Worm (Caenorhabditis elegans) whole organism, young adult: ENCODE results near the gene rpap-2.

Experiments
- B0261.1 ChIP-seq: sonication (generic microtip); optimal IDR thresholded peaks from 2 replicates; lab custom pipeline; 2016; ENCODE audit warnings: mild to moderate bottlenecking, missing genetic modification characterization, moderate library complexity, missing compliant biosample characterization
- D2030.7 ChIP-seq: fragments of 200-800 bp; sonication (Bioruptor generic); IDR thresholded peaks from 2 replicates; pipeline ENCODE4 v1.3.6; 2022; ENCODE audit warnings: missing genetic modification reagents, missing genetic modification characterization, missing compliant biosample characterization
- F22D6.2 ChIP-seq: sonication (generic microtip); optimal IDR thresholded peaks from 2 replicates; lab custom pipeline; 2016; ENCODE audit warnings: mild to moderate bottlenecking, missing genetic modification characterization, missing compliant biosample characterization
- F33H1.4 ChIP-seq: fragments of 200-800 bp; sonication (Bioruptor generic); IDR thresholded peaks from 2 replicates; pipeline ENCODE4 v1.3.6; 2022; ENCODE audit warnings: missing genetic modification reagents, missing genetic modification characterization, missing compliant biosample characterization
- F37B4.10 ChIP-seq: fragments of 200-800 bp; sonication (Bioruptor generic); IDR thresholded peaks from 2 replicates; pipeline ENCODE4 v1.3.6; 2022; ENCODE audit warnings: missing genetic modification characterization, missing compliant biosample characterization
- F39B2.1 ChIP-seq: fragments of 200-800 bp; sonication (Bioruptor generic); IDR thresholded peaks from 2 replicates; pipeline ENCODE4 v1.3.6; 2022; ENCODE audit warnings: missing genetic modification reagents, missing genetic modification characterization, missing compliant biosample characterization
- F49E8.2 ChIP-seq: sonication (generic microtip); optimal IDR thresholded peaks from 3 replicates; lab custom pipeline; 2017; ENCODE audit warnings: missing genetic modification characterization, mild to moderate bottlenecking, missing compliant biosample characterization, antibody characterized with exemption, moderate library complexity; ENCODE audit not compliant: insufficient read depth
- F55B11.4 ChIP-seq: sonication (generic microtip); optimal IDR thresholded peaks from 2 replicates; lab custom pipeline; 2016; ENCODE audit warnings: missing compliant biosample characterization, missing genetic modification characterization, borderline replicate concordance; ENCODE audit not compliant: insufficient read depth
- F57A8.1 ChIP-seq: fragments of 200-800 bp; sonication (Bioruptor generic); optimal IDR thresholded peaks from 2 replicates; lab custom pipeline; 2018; ENCODE audit warnings: mild to moderate bottlenecking, missing genetic modification characterization, moderate library complexity, missing compliant biosample characterization
- F57C9.4 ChIP-seq: sonication (generic microtip); optimal IDR thresholded peaks from 2 replicates; lab custom pipeline; 2017; ENCODE audit warnings: mild to moderate bottlenecking, missing genetic modification characterization, missing compliant biosample characterization
- K11D2.4 ChIP-seq: fragments of 200-800 bp; sonication (Bioruptor generic); IDR thresholded peaks from 2 replicates; pipeline ENCODE4 v1.3.6; 2022; ENCODE audit warnings: missing genetic modification reagents, missing genetic modification characterization, missing compliant biosample characterization
- T26A5.8 ChIP-seq: sonication (generic microtip); optimal IDR thresholded peaks from 2 replicates; lab custom pipeline; 2016; ENCODE audit warnings: missing genetic modification characterization, missing compliant biosample characterization
- Y56A3A.18 ChIP-seq: fragments of 200-800 bp; sonication (Bioruptor generic); IDR thresholded peaks from 2 replicates; pipeline ENCODE4 v1.3.6; 2022; ENCODE audit warnings: missing genetic modification reagents, missing genetic modification characterization, missing compliant biosample characterization
- ZK185.1 ChIP-seq: sonication (generic microtip); optimal IDR thresholded peaks from 2 replicates; lab custom pipeline; 2016; ENCODE audit warnings: mild to moderate bottlenecking, missing genetic modification characterization, missing compliant biosample characterization; ENCODE audit not compliant: poor library complexity, severe bottlenecking
- atf-7 ChIP-seq: sonication (generic microtip); optimal IDR thresholded peaks from 2 replicates; lab custom pipeline; 2017; ENCODE audit warnings: mild to moderate bottlenecking, missing genetic modification characterization, missing compliant biosample characterization
- athp-1 ChIP-seq: sonication (generic microtip); optimal IDR thresholded peaks from 2 replicates; lab custom pipeline; 2017; ENCODE audit warnings: mild to moderate bottlenecking, missing genetic modification characterization, missing compliant biosample characterization
- attf-5 ChIP-seq: fragments of 200-800 bp; sonication (Bioruptor generic); optimal IDR thresholded peaks from 2 replicates; lab custom pipeline; 2018; ENCODE audit warnings: mild to moderate bottlenecking, missing genetic modification characterization, missing compliant biosample characterization
- bed-1 ChIP-seq: fragments of 200-800 bp; sonication (Bioruptor generic); IDR thresholded peaks from 2 replicates; pipeline ENCODE4 v1.3.6; 2022; ENCODE audit warnings: missing genetic modification reagents, missing genetic modification characterization, missing compliant biosample characterization
- chd-7 ChIP-seq: sonication (generic microtip); optimal IDR thresholded peaks from 2 replicates; lab custom pipeline; 2016; ENCODE audit warnings: mild to moderate bottlenecking, missing genetic modification characterization, moderate library complexity, missing compliant biosample characterization
- dpl-1 ChIP-seq: fragments of 150-350 bp; optimal IDR thresholded peaks from 2 replicates; lab custom pipeline; 2014; ENCODE audit warnings: missing biosample characterization, missing genetic modification reagents, missing genetic modification characterization
- egrh-3 ChIP-seq: fragments of 200-800 bp; sonication (Bioruptor generic); IDR thresholded peaks from 2 replicates; pipeline ENCODE4 v1.3.6; 2022; ENCODE audit warnings: missing genetic modification reagents, missing genetic modification characterization, missing compliant biosample characterization
- hlh-26 ChIP-seq: fragments of 200-800 bp; sonication (Bioruptor generic); conservative IDR thresholded peaks from 2 replicates; pipeline ENCODE4 v1.3.6; 2022; ENCODE audit warnings: missing genetic modification reagents, missing genetic modification characterization, missing compliant biosample characterization
- hmg-1.2 ChIP-seq: fragments of 200-800 bp; sonication (Bioruptor generic); IDR thresholded peaks from 2 replicates; pipeline ENCODE4 v1.3.6; 2022; ENCODE audit warnings: missing genetic modification reagents, missing genetic modification characterization, missing compliant biosample characterization
- hrde-1 ChIP-seq: sonication (generic microtip); optimal IDR thresholded peaks from 2 replicates; lab custom pipeline; 2016; ENCODE audit warnings: missing genetic modification characterization, mild to moderate bottlenecking, missing compliant biosample characterization, moderate library complexity, missing genotype, missing genetic modification reagents, borderline replicate concordance
- hsf-1 ChIP-seq: fragments of 200-800 bp; sonication (Bioruptor generic); IDR thresholded peaks from 2 replicates; pipeline ENCODE4 v1.3.6; 2022; ENCODE audit warnings: missing genetic modification reagents, missing genetic modification characterization, missing compliant biosample characterization
- lin-26 ChIP-seq: fragments of 200-800 bp; sonication (Bioruptor generic); IDR thresholded peaks from 2 replicates; pipeline ENCODE4 v1.3.6; 2022; ENCODE audit warnings: missing genetic modification reagents, missing genetic modification characterization, missing compliant biosample characterization
- madf-6 ChIP-seq: fragments of 200-800 bp; sonication (Bioruptor generic); IDR thresholded peaks from 2 replicates; pipeline ENCODE4 v1.3.6; 2022; ENCODE audit warnings: missing genetic modification reagents, missing genetic modification characterization, missing compliant biosample characterization
- madf-8 ChIP-seq: fragments of 200-800 bp; sonication (Bioruptor generic); conservative IDR thresholded peaks from 2 replicates; pipeline ENCODE4 v1.3.6; 2022; ENCODE audit warnings: missing genetic modification reagents, missing genetic modification characterization, missing compliant biosample characterization
- mel-28 ChIP-seq: sonication (generic microtip); optimal IDR thresholded peaks from 2 replicates; lab custom pipeline; 2016; ENCODE audit warnings: borderline replicate concordance, mild to moderate bottlenecking, missing genetic modification characterization, missing compliant biosample characterization
- nfya-2 ChIP-seq: fragments of 200-800 bp; sonication (Bioruptor generic); IDR thresholded peaks from 2 replicates; pipeline ENCODE4 v1.3.6; 2022; ENCODE audit warnings: missing genetic modification reagents, missing genetic modification characterization, missing compliant biosample characterization
- nhr-179 ChIP-seq: sonication (generic microtip); optimal IDR thresholded peaks from 2 replicates; lab custom pipeline; 2016; ENCODE audit warnings: mild to moderate bottlenecking, missing genetic modification characterization, missing compliant biosample characterization
- nhr-80 ChIP-seq: sonication (generic microtip); optimal IDR thresholded peaks from 2 replicates; lab custom pipeline; 2016; ENCODE audit warnings: missing genetic modification characterization, missing compliant biosample characterization
- rcor-1 ChIP-seq: fragments of 200-800 bp; sonication (Bioruptor generic); IDR thresholded peaks from 2 replicates; pipeline ENCODE4 v1.3.6; 2022; ENCODE audit warnings: missing genetic modification reagents, missing genetic modification characterization, missing compliant biosample characterization
- repo-1 ChIP-seq: sonication (generic microtip); optimal IDR thresholded peaks from 2 replicates; lab custom pipeline; 2017; ENCODE audit warnings: mild to moderate bottlenecking, missing genetic modification characterization, missing compliant biosample characterization
- snpc-3.4 ChIP-seq: sonication (generic microtip); optimal IDR thresholded peaks from 2 replicates; lab custom pipeline; 2017; ENCODE audit warnings: missing genetic modification characterization, mild to moderate bottlenecking, missing compliant biosample characterization, antibody characterized with exemption, moderate library complexity, missing genotype, missing genetic modification reagents
- snpc-4 ChIP-seq, 5 experiments: fragments of 150-350 bp in 1 of 5; sonication (generic microtip) in 4 of 5; optimal IDR thresholded peaks; 2 replicates each; lab custom pipeline; 2014 to 2018; ENCODE audit warnings: missing genetic modification characterization in 5 of 5, missing biosample characterization in 3 of 5, antibody characterized with exemption in 2 of 5, mild to moderate bottlenecking in 2 of 5, missing compliant biosample characterization in 2 of 5, missing genotype in 2 of 5, moderate library complexity in 2 of 5, missing genetic modification reagents in 1 of 5
- tbp1 ChIP-seq: fragments of 200-800 bp; sonication (Bioruptor generic); optimal IDR thresholded peaks from 2 replicates; lab custom pipeline; 2018; ENCODE audit warnings: mild to moderate bottlenecking, missing genetic modification characterization, missing compliant biosample characterization
- tbx-9 ChIP-seq: sonication (generic microtip); optimal IDR thresholded peaks from 2 replicates; lab custom pipeline; 2016; ENCODE audit warnings: borderline replicate concordance, missing genetic modification characterization, inconsistent platforms, missing compliant biosample characterization
- unc-130 ChIP-seq: sonication (generic microtip); optimal IDR thresholded peaks from 2 replicates; lab custom pipeline; 2016; ENCODE audit warnings: missing genetic modification reagents, missing genetic modification characterization, missing compliant biosample characterization
- ztf-26 ChIP-seq: sonication (generic microtip); optimal IDR thresholded peaks from 2 replicates; lab custom pipeline; 2017; ENCODE audit warnings: missing genetic modification characterization, missing compliant biosample characterization
- ztf-28 ChIP-seq: fragments of 200-800 bp; sonication (Bioruptor generic); IDR thresholded peaks from 2 replicates; pipeline ENCODE4 v1.3.6; 2022; ENCODE audit warnings: missing genetic modification reagents, missing genetic modification characterization, missing compliant biosample characterization
- ztf-3 ChIP-seq: fragments of 200-800 bp; sonication (Bioruptor generic); optimal IDR thresholded peaks from 2 replicates; lab custom pipeline; 2018; ENCODE audit warnings: mild to moderate bottlenecking, missing genetic modification characterization, missing compliant biosample characterization

The rpap-2 gene

DNA sequence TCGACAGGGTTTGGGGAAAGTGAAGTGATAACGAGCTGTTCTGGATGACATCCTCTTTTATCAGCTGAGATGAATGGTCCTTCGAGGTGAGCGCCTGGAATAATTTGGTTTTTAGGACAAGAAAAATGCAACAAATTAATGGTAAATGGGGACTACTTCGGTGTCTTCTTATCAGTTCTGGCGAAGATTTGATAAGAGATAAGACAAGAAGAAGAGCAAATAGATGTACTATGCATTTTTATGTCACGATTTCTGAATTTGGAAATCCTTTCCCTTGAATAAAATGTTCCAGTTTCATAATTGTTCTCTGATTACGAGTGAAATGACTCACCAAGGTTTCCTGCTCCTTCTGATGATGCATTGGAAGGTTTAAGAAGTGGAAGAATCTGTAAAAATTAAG, 30.1 kb downstream of the rpap-2 start:
- TF ChIP-seq F37B4.10 (GFP tag; lab: Robert Waterston, UW) (no peak), hsf-1 (GFP tag; lab: Robert Waterston, UW) (no peak), ztf-3 (GFP tag; lab: Kevin White, UChicago) (no peak), F57A8.1 (GFP tag; lab: Kevin White, UChicago) (no peak), F55B11.4 (tag; lab: Kevin White, UChicago) (no peak), athp-1 (tag; lab: Kevin White, UChicago) (no peak), hlh-26 (GFP tag; lab: Robert Waterston, UW) (no peak), F22D6.2 (tag; lab: Kevin White, UChicago) (no peak), unc-130 (GFP tag; lab: Kevin White, UChicago) (no peak), atf-7 (tag; lab: Kevin White, UChicago) (no peak), F33H1.4 (GFP tag; lab: Robert Waterston, UW) (no peak), B0261.1 (tag; lab: Kevin White, UChicago) (no peak), egrh-3 (GFP tag; lab: Robert Waterston, UW) (no peak), F57C9.4 (tag; lab: Kevin White, UChicago) (no peak), Y56A3A.18 (GFP tag; lab: Robert Waterston, UW) (no peak), bed-1 (GFP tag; lab: Robert Waterston, UW) (no peak)

DNA sequence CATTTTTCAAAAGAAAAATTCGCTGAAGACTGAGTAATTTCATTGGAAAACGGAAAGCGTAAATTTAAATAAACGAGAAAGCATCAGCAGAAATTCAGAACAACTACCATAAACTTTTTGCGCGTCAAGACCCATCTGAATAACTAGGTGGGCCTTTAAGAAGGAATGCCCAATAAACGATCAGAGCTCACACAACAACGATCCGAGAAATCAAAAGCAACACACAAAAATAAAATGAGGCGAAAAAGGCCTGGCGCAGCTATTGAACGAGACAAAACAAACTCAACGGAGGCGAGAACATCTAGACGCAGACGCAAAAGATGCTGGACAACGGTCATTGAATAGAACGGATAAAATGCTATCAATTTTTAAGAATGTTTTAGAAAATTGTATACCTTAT, 31.1 kb downstream of the rpap-2 start:
- TF ChIP-seq hmg-1.2 (GFP tag; lab: Robert Waterston, UW) = peak; percentile 19; the same call in 1 of the 2 replicates
- no peak for TF ChIP-seq atf-7 (tag; lab: Kevin White, UChicago)

DNA sequence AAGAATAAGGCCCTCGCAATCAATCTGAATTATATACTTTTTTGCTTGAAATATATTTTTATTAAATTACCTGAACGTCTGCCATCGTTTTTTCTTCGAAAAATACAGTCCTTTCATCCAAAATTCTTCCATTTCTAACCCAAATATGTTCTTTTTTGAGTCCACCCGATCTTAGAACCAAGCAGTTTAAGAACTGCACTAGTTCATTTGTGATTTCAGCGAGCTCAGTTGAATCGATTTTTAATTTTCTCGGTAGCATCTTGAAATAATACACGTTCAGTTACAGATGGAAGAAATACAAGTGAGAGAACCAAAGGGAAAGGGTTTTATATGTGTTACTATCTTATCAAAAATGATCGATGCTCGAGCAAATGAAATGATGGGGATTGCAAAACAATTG, 31.7 kb downstream of the rpap-2 start, which contains the start of gene F59B2.3:
Gene F59B2.3 (minus strand): TSS at position 259 of the 400 bp plus-strand sequence.
- TF ChIP-seq athp-1 (tag; lab: Kevin White, UChicago) = peak; percentile 11
- no peak for TF ChIP-seq tbx-9 (tag; lab: Kevin White, UChicago)
- TF ChIP-seq atf-7 (tag; lab: Kevin White, UChicago) = peak; percentile 9
- no peak for TF ChIP-seq madf-6 (GFP tag; lab: Robert Waterston, UW)
- peak; percentile 26 for TF ChIP-seq snpc-3.4 (tag; lab: Kevin White, UChicago)
- peak; percentile 3 for TF ChIP-seq hrde-1 (tag; lab: Kevin White, UChicago)
- peak; percentile 3 for TF ChIP-seq tbp1 (GFP tag; lab: Kevin White, UChicago)

DNA sequence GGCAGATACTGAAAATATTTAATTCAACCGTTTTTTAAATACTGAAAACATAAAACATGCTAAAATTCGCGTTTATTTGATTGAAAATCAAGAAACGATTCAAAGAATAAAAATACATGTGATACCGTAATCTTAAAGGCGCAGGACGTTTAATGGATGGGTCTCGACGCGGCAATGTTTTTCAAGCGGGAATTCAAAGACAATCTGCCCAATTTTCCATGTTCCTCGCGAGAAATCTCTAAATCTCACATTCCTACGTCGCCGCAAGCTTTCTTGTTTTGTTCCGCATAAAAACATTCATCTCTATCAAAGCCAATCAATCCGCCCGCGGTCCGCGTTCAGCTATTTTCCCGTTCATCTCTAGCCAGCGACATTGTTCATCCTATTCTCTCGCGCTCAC, 33.7 kb downstream of the rpap-2 start:
- TF ChIP-seq F39B2.1 (no peak), nfya-2 (GFP tag; lab: Robert Waterston, UW) (no peak), attf-5 (GFP tag; lab: Kevin White, UChicago) (no peak), snpc-4 (GFP tag; optimal IDR thresholded peaks at IDR 0.05; lab: Kevin White, UChicago) (no peak), snpc-4 (tag; optimal IDR thresholded peaks at IDR 0.05; lab: Kevin White, UChicago) (no peak), repo-1 (tag; lab: Kevin White, UChicago) (no peak), ztf-28 (GFP tag; lab: Robert Waterston, UW) (no peak), ZK185.1 (tag; lab: Kevin White, UChicago) (no peak), chd-7 (tag; lab: Kevin White, UChicago) (no peak), mel-28 (tag; lab: Kevin White, UChicago) (no peak), lin-26 (GFP tag; lab: Robert Waterston, UW) (no peak), K11D2.4 (no peak), bed-1 (GFP tag; lab: Robert Waterston, UW) (no peak), nhr-179 (no peak), dpl-1 (GFP tag; lab: Kevin White, UChicago) (peak; percentile 75), hmg-1.2 (GFP tag; lab: Robert Waterston, UW) (no peak), ztf-26 (tag; lab: Kevin White, UChicago) (no peak), T26A5.8 (no peak), nhr-80 (no peak), madf-8 (GFP tag; lab: Robert Waterston, UW) (peak; percentile 68), rcor-1 (GFP tag; lab: Robert Waterston, UW) (0 out of 2 replicates have a peak, but pooled peaks have one; percentile 31), hsf-1 (GFP tag; lab: Robert Waterston, UW) (peak; percentile 52; the same call in 1 of the 2 replicates), D2030.7 (GFP tag; lab: Robert Waterston, UW) (peak; percentile 66), F49E8.2 (tag; lab: Kevin White, UChicago) (peak; percentile 17)
